Worm (Caenorhabditis elegans) whole organism, L2 larva: Measurements from ENCODE around the gene sre-50.
A peak's percentile ranks its signal among the peaks of the same experiment; 100 is the strongest.

Source experiments
- C34F6.9 ChIP-seq: fragments of 150-350 bp; optimal IDR thresholded peaks from 2 replicates; lab custom pipeline; 2014; ENCODE audit warnings: missing biosample characterization, missing genetic modification characterization
- F13H6.1 ChIP-seq: sonication (generic microtip); optimal IDR thresholded peaks from 2 replicates; lab custom pipeline; 2016; ENCODE audit warnings: missing genetic modification characterization, missing compliant biosample characterization
- R02D3.7 ChIP-seq: fragments of 150-350 bp; optimal IDR thresholded peaks from 2 replicates; lab custom pipeline; 2014; ENCODE audit warnings: missing biosample characterization, missing genetic modification characterization
- Y55F3AM.14 ChIP-seq: fragments of 200-800 bp; sonication (Bioruptor generic); optimal IDR thresholded peaks from 2 replicates; lab custom pipeline; 2018; ENCODE audit warnings: mild to moderate bottlenecking, missing genetic modification characterization, missing compliant biosample characterization
- ZK546.5 ChIP-seq: sonication (generic microtip); optimal IDR thresholded peaks from 2 replicates; lab custom pipeline; 2017; ENCODE audit warnings: missing biosample characterization, missing genetic modification characterization
- alr-1 ChIP-seq: fragments of 150-350 bp; optimal IDR thresholded peaks from 2 replicates; lab custom pipeline; 2014; ENCODE audit warnings: missing biosample characterization, missing genetic modification characterization
- aly-2 ChIP-seq: fragments of 150-350 bp; optimal IDR thresholded peaks from 2 replicates; lab custom pipeline; 2014; ENCODE audit warnings: missing biosample characterization, missing genetic modification characterization
- blmp-1 ChIP-seq: sonication (generic microtip); optimal IDR thresholded peaks from 2 replicates; lab custom pipeline; 2017; ENCODE audit warnings: missing genetic modification characterization, mild to moderate bottlenecking, missing compliant biosample characterization, antibody characterized with exemption, moderate library complexity; ENCODE audit not compliant: insufficient read depth
- ceh-16 ChIP-seq: fragments of 150-350 bp; optimal IDR thresholded peaks from 2 replicates; lab custom pipeline; 2014; ENCODE audit warnings: missing biosample characterization, missing genetic modification characterization
- crh-2 ChIP-seq: sonication (generic microtip); optimal IDR thresholded peaks from 2 replicates; lab custom pipeline; 2017; ENCODE audit warnings: missing biosample characterization, missing genetic modification characterization
- egl-27 ChIP-seq: sonication (generic microtip); optimal IDR thresholded peaks from 3 replicates; lab custom pipeline; 2017; ENCODE audit warnings: missing biosample characterization, missing genetic modification reagents, missing genetic modification characterization
- elt-3 ChIP-seq: sonication (generic microtip); optimal IDR thresholded peaks from 2 replicates; lab custom pipeline; 2017; ENCODE audit warnings: missing biosample characterization, missing genetic modification characterization
- fos-1 ChIP-seq: fragments of 150-350 bp; optimal IDR thresholded peaks from 2 replicates; lab custom pipeline; 2014; ENCODE audit warnings: missing biosample characterization, missing genetic modification characterization
- gmeb-1 ChIP-seq: fragments of 150-350 bp; optimal IDR thresholded peaks from 2 replicates; lab custom pipeline; 2014; ENCODE audit warnings: missing biosample characterization, missing genetic modification characterization
- lin-11 ChIP-seq: fragments of 150-350 bp; sonication (generic microtip); optimal IDR thresholded peaks from 2 replicates; lab custom pipeline; 2014; ENCODE audit warnings: missing biosample characterization, missing genetic modification characterization, inconsistent platforms, mixed read lengths
- lin-13 ChIP-seq: fragments of 150-350 bp; optimal IDR thresholded peaks from 2 replicates; lab custom pipeline; 2014; ENCODE audit warnings: missing biosample characterization, missing genetic modification reagents, missing genetic modification characterization
- lsy-2 ChIP-seq, 2 experiments: fragments of 150-350 bp in 1 of 2; sonication (generic microtip) in 1 of 2; optimal IDR thresholded peaks; 2 replicates each; lab custom pipeline; 2014 to 2017; ENCODE audit warnings: missing biosample characterization in 2 of 2, missing genetic modification characterization in 2 of 2
- mab-5 ChIP-seq: fragments of 150-350 bp; optimal IDR thresholded peaks from 2 replicates; lab custom pipeline; 2014; ENCODE audit warnings: missing biosample characterization, missing genetic modification characterization
- mdl-1 ChIP-seq, 2 experiments: fragments of 150-350 bp in 1 of 2; sonication (generic microtip) in 1 of 2; optimal IDR thresholded peaks; 2 replicates each; lab custom pipeline; 2017; ENCODE audit warnings: missing biosample characterization in 2 of 2, missing genetic modification characterization in 2 of 2
- nhr-10 ChIP-seq: sonication (generic microtip); optimal IDR thresholded peaks from 2 replicates; lab custom pipeline; 2017; ENCODE audit warnings: missing biosample characterization, missing genetic modification characterization
- nhr-11 ChIP-seq: fragments of 150-350 bp; optimal IDR thresholded peaks from 2 replicates; lab custom pipeline; 2014; ENCODE audit warnings: missing biosample characterization, missing genetic modification characterization
- nhr-12 ChIP-seq: fragments of 150-350 bp; optimal IDR thresholded peaks from 2 replicates; lab custom pipeline; 2014; ENCODE audit warnings: missing biosample characterization, missing genetic modification characterization
- nhr-129 ChIP-seq: fragments of 150-350 bp; optimal IDR thresholded peaks from 2 replicates; lab custom pipeline; 2014; ENCODE audit warnings: missing biosample characterization, missing genetic modification characterization
- nhr-21 ChIP-seq: fragments of 150-350 bp; optimal IDR thresholded peaks from 2 replicates; lab custom pipeline; 2014; ENCODE audit warnings: missing biosample characterization, missing genetic modification characterization
- nhr-25 ChIP-seq: fragments of 150-350 bp; sonication (generic microtip); optimal IDR thresholded peaks from 3 replicates; lab custom pipeline; 2014; ENCODE audit warnings: missing biosample characterization, missing genetic modification characterization
- nhr-77 ChIP-seq: fragments of 150-350 bp; optimal IDR thresholded peaks from 2 replicates; lab custom pipeline; 2014; ENCODE audit warnings: missing biosample characterization, missing genetic modification characterization
- peb-1 ChIP-seq: fragments of 150-350 bp; optimal IDR thresholded peaks from 2 replicates; lab custom pipeline; 2014; ENCODE audit warnings: missing biosample characterization, missing genetic modification characterization
- sem-4 ChIP-seq: fragments of 150-350 bp; optimal IDR thresholded peaks from 2 replicates; lab custom pipeline; 2014; ENCODE audit warnings: missing biosample characterization, missing genetic modification reagents, missing genetic modification characterization
- skn-1 ChIP-seq: sonication (generic microtip); optimal IDR thresholded peaks from 2 replicates; lab custom pipeline; 2017; ENCODE audit warnings: missing biosample characterization, missing genetic modification characterization
- sma-3 ChIP-seq: sonication (generic microtip); optimal IDR thresholded peaks from 2 replicates; lab custom pipeline; 2016; ENCODE audit warnings: missing genetic modification reagents, missing genetic modification characterization, missing compliant biosample characterization
- sma-9 ChIP-seq, 2 experiments: fragments of 150-350 bp in 1 of 2; sonication (generic microtip) in 1 of 2; optimal IDR thresholded peaks; 2 replicates each; lab custom pipeline; 2014 to 2016; ENCODE audit warnings: missing genetic modification characterization in 2 of 2, mild to moderate bottlenecking in 1 of 2, missing biosample characterization in 1 of 2, missing compliant biosample characterization in 1 of 2, missing genetic modification reagents in 1 of 2, moderate library complexity in 1 of 2
- snpc-4 ChIP-seq: fragments of 150-350 bp; optimal IDR thresholded peaks from 2 replicates; lab custom pipeline; 2014; ENCODE audit warnings: missing biosample characterization, missing genetic modification characterization
- unc-55 ChIP-seq: fragments of 150-350 bp; sonication (generic microtip); optimal IDR thresholded peaks from 3 replicates; lab custom pipeline; 2014; ENCODE audit warnings: missing biosample characterization, missing genetic modification reagents, missing genetic modification characterization
- unc-62 ChIP-seq: fragments of 150-350 bp; optimal IDR thresholded peaks from 2 replicates; lab custom pipeline; 2014; ENCODE audit warnings: missing biosample characterization, missing genetic modification reagents, missing genetic modification characterization
- ztf-1 ChIP-seq: fragments of 200-800 bp; sonication (Bioruptor generic); conservative IDR thresholded peaks from 2 replicates; pipeline ENCODE4 v1.3.6; 2022; ENCODE audit warnings: missing genetic modification characterization, missing compliant biosample characterization
- ztf-11 ChIP-seq: sonication (generic microtip); optimal IDR thresholded peaks from 2 replicates; lab custom pipeline; 2017; ENCODE audit warnings: missing biosample characterization, missing genetic modification characterization
- ztf-4 ChIP-seq: fragments of 150-350 bp; optimal IDR thresholded peaks from 2 replicates; lab custom pipeline; 2014; ENCODE audit warnings: missing biosample characterization, missing genetic modification characterization

The sre-50 gene

ce11 chrII:12324159-12324558, 20.8 kb downstream of the sre-50 start, which contains the start of gene sre-56:
Gene sre-56, plus strand, starts transcription at chrII:12324459.
- TF ChIP-seq lin-11 (tag; lab: Kevin White, UChicago) (no peak), R02D3.7 (tag; lab: Kevin White, UChicago) (no peak), sem-4 (tag; lab: Kevin White, UChicago) (no peak), mab-5 (tag; lab: Kevin White, UChicago) (no peak), alr-1 (tag; lab: Kevin White, UChicago) (no peak), nhr-77 (tag; lab: Kevin White, UChicago) (no peak), blmp-1 (tag; lab: Kevin White, UChicago) (no peak), skn-1 (tag; lab: Kevin White, UChicago) (no peak), ztf-11 (tag; lab: Kevin White, UChicago) (no peak), F13H6.1 (tag; lab: Kevin White, UChicago) (no peak), egl-27 (tag; lab: Kevin White, UChicago) (no peak), aly-2 (no peak), nhr-25 (tag; lab: Kevin White, UChicago) (no peak), nhr-21 (tag; lab: Kevin White, UChicago) (no peak), sma-3 (GFP tag; lab: Kevin White, UChicago) (no peak), mdl-1 (tag; optimal IDR thresholded peaks at IDR 0.05; lab: Kevin White, UChicago) (no peak), ceh-16 (tag; lab: Kevin White, UChicago) (no peak)

DNA sequence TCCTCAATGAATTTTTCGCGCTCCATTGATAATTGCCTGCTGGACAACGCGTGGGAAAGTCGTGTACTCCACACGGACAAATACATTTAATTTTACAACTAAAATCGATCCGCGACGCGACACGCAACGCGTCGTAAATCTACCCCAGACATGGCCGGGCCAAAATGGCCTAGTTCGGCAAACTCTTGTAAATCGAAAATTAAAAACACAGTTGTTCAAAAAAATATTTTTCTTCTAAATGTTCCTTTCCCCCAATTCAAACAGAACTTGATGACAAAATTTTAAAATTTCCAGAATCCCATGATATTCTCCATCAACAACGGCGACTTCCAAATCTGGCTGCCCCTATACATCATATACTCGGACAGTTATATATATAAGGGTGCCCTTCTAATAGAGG, 25.7 kb downstream of the sre-50 start, which contains the start of gene sre-55:
sre-55 (plus strand) TSS at position 301 of the 400 bp plus-strand sequence.
- no peak for TF ChIP-seq ztf-11 (tag; lab: Kevin White, UChicago)

DNA sequence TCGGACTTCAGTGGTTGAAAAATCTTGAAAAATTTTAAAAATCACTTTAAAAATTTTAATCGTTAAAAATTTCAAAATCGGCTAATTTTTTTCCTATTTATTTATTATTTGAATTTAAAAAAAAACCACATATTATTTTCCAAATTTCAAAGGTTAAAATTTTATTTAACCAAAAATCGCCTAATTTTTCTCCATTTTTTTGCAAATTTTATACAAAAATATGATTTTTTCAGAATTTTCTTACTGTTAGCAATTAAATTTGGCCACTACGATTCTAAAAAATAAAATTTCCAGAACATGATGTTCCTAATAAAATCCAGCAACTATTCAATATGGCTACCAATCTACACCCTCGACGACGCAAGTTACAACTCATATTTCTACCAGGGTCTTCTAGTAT, 29.3 kb downstream of the sre-50 start, which contains the start of gene sre-54:
sre-54 (plus strand) TSS at position 301 of the 400 bp plus-strand sequence.
- TF ChIP-seq ztf-1 (GFP tag; lab: Robert Waterston, UW) (no peak), elt-3 (tag; lab: Kevin White, UChicago) (no peak), nhr-12 (tag; lab: Kevin White, UChicago) (no peak), lin-11 (tag; lab: Kevin White, UChicago) (no peak), blmp-1 (tag; lab: Kevin White, UChicago) (no peak), sma-9 (GFP tag; optimal IDR thresholded peaks at IDR 0.05; lab: Kevin White, UChicago) (no peak), sma-9 (tag; optimal IDR thresholded peaks at IDR 0.05; lab: Kevin White, UChicago) (no peak), ztf-4 (tag; lab: Kevin White, UChicago) (no peak), F13H6.1 (tag; lab: Kevin White, UChicago) (no peak), ZK546.5 (tag; lab: Kevin White, UChicago) (no peak), skn-1 (tag; lab: Kevin White, UChicago) (no peak), peb-1 (no peak), nhr-11 (no peak), nhr-10 (tag; lab: Kevin White, UChicago) (no peak)

DNA sequence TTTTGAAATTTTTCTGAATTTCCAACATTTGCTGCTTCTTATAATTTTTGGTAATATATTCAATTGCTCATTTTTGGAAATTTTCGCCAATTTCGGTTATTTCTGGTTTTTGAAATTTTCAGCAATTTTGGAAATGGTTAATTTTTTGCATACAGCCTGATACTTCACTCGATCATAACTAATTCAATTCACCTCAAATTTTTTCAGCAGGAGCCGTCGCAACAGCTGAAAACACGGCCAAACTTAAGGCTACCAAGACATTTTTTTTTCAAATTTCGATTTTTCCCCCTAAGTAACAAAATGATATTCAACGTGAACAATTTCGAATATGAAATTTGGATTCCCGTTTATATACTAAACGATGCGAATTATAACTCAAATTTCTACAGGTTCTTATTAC, 32.1 kb downstream of the sre-50 start, which contains the start of gene sre-52:
sre-52 (plus strand) TSS at position 301 of the 400 bp plus-strand sequence.
- TF ChIP-seq alr-1 (tag; lab: Kevin White, UChicago) (no peak), unc-62 (no peak), Y55F3AM.14 (GFP tag; lab: Kevin White, UChicago) (no peak), ztf-1 (GFP tag; lab: Robert Waterston, UW) (no peak)

DNA sequence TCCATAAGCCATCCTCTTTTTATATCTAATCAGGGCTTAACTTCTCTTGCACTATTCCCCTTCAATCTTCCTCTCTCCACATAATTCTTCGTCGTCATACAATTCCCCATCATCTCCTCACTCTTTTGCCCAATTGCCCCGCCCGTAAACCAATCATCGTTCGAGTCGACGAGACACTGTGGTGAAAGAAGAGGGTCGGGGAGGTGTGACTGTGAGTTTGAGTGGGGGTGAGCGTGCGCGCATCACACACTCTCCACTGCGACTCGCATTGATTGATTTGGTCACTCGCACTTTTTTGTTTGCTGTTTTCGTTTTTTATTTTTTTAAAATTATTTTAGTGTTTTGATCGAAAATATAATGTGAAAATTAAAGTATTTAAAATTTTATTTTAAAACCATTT, 35.8 kb downstream of the sre-50 start:
- TF ChIP-seq lsy-2 (tag; optimal IDR thresholded peaks at IDR 0.05; lab: Kevin White, UChicago) (peak; percentile 76 to 95), sem-4 (tag; lab: Kevin White, UChicago) (no peak), unc-55 (GFP tag; lab: Kevin White, UChicago) (peak; percentile 85), egl-27 (tag; lab: Kevin White, UChicago) (peak; percentile 9), gmeb-1 (peak; percentile 69), lin-11 (tag; lab: Kevin White, UChicago) (peak; percentile 59), C34F6.9 (tag; lab: Kevin White, UChicago) (peak; percentile 82), alr-1 (tag; lab: Kevin White, UChicago) (no peak), F13H6.1 (tag; lab: Kevin White, UChicago) (peak; percentile 52), snpc-4 (tag; lab: Kevin White, UChicago) (peak; percentile 56), lin-13 (GFP tag; lab: Kevin White, UChicago) (peak; percentile 69), elt-3 (tag; lab: Kevin White, UChicago) (no peak), sma-3 (GFP tag; lab: Kevin White, UChicago) (peak; percentile 58), fos-1 (tag; lab: Kevin White, UChicago) (peak; percentile 71), crh-2 (tag; lab: Kevin White, UChicago) (peak; percentile 65), nhr-12 (tag; lab: Kevin White, UChicago) (no peak), nhr-129 (tag; lab: Kevin White, UChicago) (peak; percentile 69), blmp-1 (tag; lab: Kevin White, UChicago) (peak; percentile 4), nhr-21 (tag; lab: Kevin White, UChicago) (peak; percentile 19), mab-5 (tag; lab: Kevin White, UChicago) (peak; percentile 62), nhr-25 (tag; lab: Kevin White, UChicago) (peak; percentile 80)
- TF ChIP-seq, all 48 proteins: peak for 17
